Fruit fly (Drosophila melanogaster) whole organism, embryonic: ENCODE measurements around the gene CG14052.
A peak's percentile ranks its signal among the peaks of the same experiment; 100 is the strongest.

Source experiments
- Ada2b ChIP-seq: fragments of 200-800 bp; sonication (Bioruptor generic); IDR thresholded peaks from 2 replicates; pipeline ENCODE4 v1.3.6; 2022; ENCODE audit warnings: missing biosample characterization, missing genetic modification characterization
- Atf-2 ChIP-seq: fragments of 200-800 bp; sonication (Bioruptor generic); optimal IDR thresholded peaks from 2 replicates; lab custom pipeline; 2016; ENCODE audit warnings: missing biosample characterization, missing genetic modification characterization
- B-H2 ChIP-seq: fragments of 200-800 bp; sonication (Bioruptor generic); optimal IDR thresholded peaks from 2 replicates; lab custom pipeline; 2018; ENCODE audit warnings: missing biosample characterization, mild to moderate bottlenecking, missing genetic modification characterization
- BEAF-32 ChIP-seq: fragments of 200-800 bp; sonication (Bioruptor generic); optimal IDR thresholded peaks from 3 replicates; lab custom pipeline; 2017; ENCODE audit warnings: missing biosample characterization, missing genetic modification characterization, mild to moderate bottlenecking, moderate library complexity, missing genetic modification reagents
- BtbVII ChIP-seq: fragments of 200-800 bp; sonication (Bioruptor generic); optimal IDR thresholded peaks from 3 replicates; lab custom pipeline; 2017; ENCODE audit warnings: missing biosample characterization, mild to moderate bottlenecking, missing genetic modification characterization
- CG11247 ChIP-seq: fragments of 200-800 bp; sonication (Bioruptor generic); IDR thresholded peaks from 2 replicates; pipeline ENCODE4 v1.3.6; 2022; ENCODE audit warnings: missing biosample characterization, missing genetic modification characterization
- CG11695 ChIP-seq: fragments of 200-800 bp; sonication (Bioruptor generic); IDR thresholded peaks from 3 replicates; pipeline ENCODE4 v1.3.6; 2022; ENCODE audit warnings: missing biosample characterization, missing genetic modification characterization
- CG12236 ChIP-seq: fragments of 200-800 bp; sonication (Bioruptor generic); optimal IDR thresholded peaks from 2 replicates; lab custom pipeline; 2016; ENCODE audit warnings: missing biosample characterization, missing genetic modification characterization
- CG1529 ChIP-seq: fragments of 200-800 bp; sonication (Bioruptor generic); optimal IDR thresholded peaks from 3 replicates; lab custom pipeline; 2018; ENCODE audit warnings: missing biosample characterization, missing genetic modification characterization
- CG16813 ChIP-seq: fragments of 200-800 bp; sonication (Bioruptor generic); IDR thresholded peaks from 3 replicates; pipeline ENCODE4 v1.3.6; 2022; ENCODE audit warnings: missing biosample characterization, missing genetic modification characterization; ENCODE audit not compliant: partially characterized antibody
- CG17612 ChIP-seq: fragments of 200-800 bp; sonication (Bioruptor generic); IDR thresholded peaks from 2 replicates; pipeline ENCODE4 v1.3.6; 2022; ENCODE audit warnings: missing biosample characterization, missing genetic modification characterization
- CG17802 ChIP-seq: fragments of 200-800 bp; sonication (Bioruptor generic); optimal IDR thresholded peaks from 2 replicates; lab custom pipeline; 2018; ENCODE audit warnings: missing biosample characterization, mild to moderate bottlenecking, missing genetic modification characterization, moderate library complexity
- CG1792 ChIP-seq: fragments of 200-800 bp; sonication (Bioruptor generic); optimal IDR thresholded peaks from 2 replicates; lab custom pipeline; 2016; ENCODE audit warnings: missing biosample characterization, missing genetic modification characterization
- CG1832 ChIP-seq: fragments of 200-800 bp; sonication (Bioruptor generic); optimal IDR thresholded peaks from 2 replicates; lab custom pipeline; 2017; ENCODE audit warnings: missing biosample characterization, mild to moderate bottlenecking, missing genetic modification characterization, inconsistent platforms
- CG2202 ChIP-seq: fragments of 200-800 bp; sonication (Bioruptor generic); optimal IDR thresholded peaks from 2 replicates; lab custom pipeline; 2018; ENCODE audit warnings: missing biosample characterization, mild to moderate bottlenecking, missing genetic modification characterization
- CG3163 ChIP-seq: fragments of 200-800 bp; sonication (Bioruptor generic); optimal IDR thresholded peaks from 3 replicates; lab custom pipeline; 2016; ENCODE audit warnings: missing biosample characterization, missing genetic modification characterization
- CG3407 ChIP-seq: fragments of 200-800 bp; sonication (Bioruptor generic); optimal IDR thresholded peaks from 2 replicates; lab custom pipeline; 2018; ENCODE audit warnings: missing biosample characterization, mild to moderate bottlenecking, missing genetic modification characterization
- CG3995 ChIP-seq: fragments of 200-800 bp; sonication (Bioruptor generic); optimal IDR thresholded peaks from 3 replicates; lab custom pipeline; 2016; ENCODE audit warnings: missing biosample characterization, missing genetic modification characterization
- CG7357 ChIP-seq: fragments of 200-800 bp; sonication (Bioruptor generic); IDR thresholded peaks from 3 replicates; pipeline ENCODE4 v1.3.6; 2022; ENCODE audit warnings: missing biosample characterization, missing genetic modification characterization
- CG8089 ChIP-seq: fragments of 200-800 bp; sonication (Bioruptor generic); optimal IDR thresholded peaks from 3 replicates; lab custom pipeline; 2016; ENCODE audit warnings: missing biosample characterization, missing genetic modification characterization
- CG8359 ChIP-seq: fragments of 200-800 bp; sonication (Bioruptor generic); optimal IDR thresholded peaks from 2 replicates; lab custom pipeline; 2017; ENCODE audit warnings: missing biosample characterization, mild to moderate bottlenecking, missing genetic modification characterization, borderline replicate concordance
- CrebB ChIP-seq: fragments of 200-800 bp; sonication (Bioruptor generic); optimal IDR thresholded peaks from 3 replicates; lab custom pipeline; 2018; ENCODE audit warnings: missing biosample characterization, mild to moderate bottlenecking, missing genetic modification characterization
- E2f1 ChIP-seq: fragments of 200-800 bp; sonication (Bioruptor generic); IDR thresholded peaks from 2 replicates; pipeline ENCODE4 v1.3.6; 2022; ENCODE audit warnings: missing biosample characterization, missing genetic modification characterization
- E2f2 ChIP-seq: fragments of 200-800 bp; sonication (Bioruptor generic); IDR thresholded peaks from 2 replicates; pipeline ENCODE4 v1.3.6; 2022; ENCODE audit warnings: missing biosample characterization, missing genetic modification characterization
- Fer1 ChIP-seq: fragments of 200-800 bp; sonication (Bioruptor generic); optimal IDR thresholded peaks from 2 replicates; lab custom pipeline; 2017; ENCODE audit warnings: missing biosample characterization, mild to moderate bottlenecking, missing genetic modification characterization
- H15 ChIP-seq: fragments of 200-800 bp; sonication (Bioruptor generic); IDR thresholded peaks from 3 replicates; pipeline ENCODE4 v1.3.6; 2022; ENCODE audit warnings: missing biosample characterization, missing genetic modification characterization
- HLH4C ChIP-seq: fragments of 200-800 bp; sonication (Bioruptor generic); IDR thresholded peaks from 3 replicates; pipeline ENCODE4 v1.3.6; 2022; ENCODE audit warnings: missing biosample characterization, missing genetic modification characterization; ENCODE audit not compliant: partially characterized antibody
- Meics ChIP-seq: fragments of 200-800 bp; sonication (Bioruptor generic); optimal IDR thresholded peaks from 2 replicates; lab custom pipeline; 2017; ENCODE audit warnings: missing biosample characterization, mild to moderate bottlenecking, missing genetic modification characterization
- Opbp ChIP-seq: fragments of 200-800 bp; sonication (Bioruptor generic); IDR thresholded peaks from 3 replicates; pipeline ENCODE4 v1.3.6; 2022; ENCODE audit warnings: missing biosample characterization, missing genetic modification characterization; ENCODE audit not compliant: partially characterized antibody
- Pdp1 ChIP-seq, 2 experiments: fragments of 200-800 bp; sonication (Bioruptor generic); optimal IDR thresholded peaks; 3 replicates each; lab custom pipeline; 2016; ENCODE audit warnings: missing biosample characterization in 2 of 2, missing genetic modification characterization in 2 of 2, mild to moderate bottlenecking in 1 of 2, moderate library complexity in 1 of 2
- ci ChIP-seq: fragments of 200-800 bp; sonication (Bioruptor generic); IDR thresholded peaks from 3 replicates; pipeline ENCODE4 v1.3.6; 2022; ENCODE audit warnings: missing biosample characterization, missing genetic modification characterization
- corto ChIP-seq: fragments of 200-800 bp; sonication (Bioruptor generic); optimal IDR thresholded peaks from 2 replicates; lab custom pipeline; 2016; ENCODE audit warnings: missing biosample characterization, mild to moderate bottlenecking, missing genetic modification characterization, moderate library complexity
- crp ChIP-seq, 2 experiments: fragments of 200-800 bp; sonication (Bioruptor generic); optimal IDR thresholded peaks; 2 replicates in 1 of 2; 3 replicates in 1 of 2; lab custom pipeline; 2017; ENCODE audit warnings: missing biosample characterization in 2 of 2, missing genetic modification characterization in 2 of 2, mild to moderate bottlenecking in 1 of 2, moderate library complexity in 1 of 2
- gt ChIP-seq: fragments of 200-800 bp; sonication (Bioruptor generic); IDR thresholded peaks from 2 replicates; pipeline ENCODE4 v1.3.6; 2022; ENCODE audit warnings: missing biosample characterization, missing genetic modification characterization
- hb ChIP-seq: fragments of 200-800 bp; sonication (Bioruptor generic); IDR thresholded peaks from 3 replicates; pipeline ENCODE4 v1.3.6; 2022; ENCODE audit warnings: missing biosample characterization, missing genetic modification characterization; ENCODE audit not compliant: partially characterized antibody
- ind ChIP-seq: fragments of 200-800 bp; sonication (Bioruptor generic); optimal IDR thresholded peaks from 3 replicates; lab custom pipeline; 2016; ENCODE audit warnings: missing biosample characterization, missing genetic modification characterization
- inv ChIP-seq: fragments of 200-800 bp; sonication (Bioruptor generic); IDR thresholded peaks from 2 replicates; pipeline ENCODE4 v1.3.6; 2022; ENCODE audit warnings: missing biosample characterization, missing genetic modification characterization; ENCODE audit not compliant: partially characterized antibody
- kni ChIP-seq: fragments of 200-800 bp; sonication (Bioruptor generic); optimal IDR thresholded peaks from 3 replicates; lab custom pipeline; 2017; ENCODE audit warnings: mild to moderate bottlenecking, missing biosample characterization, missing genetic modification reagents, missing genetic modification characterization
- nau ChIP-seq: fragments of 200-800 bp; sonication (Bioruptor generic); optimal IDR thresholded peaks from 3 replicates; lab custom pipeline; 2017; ENCODE audit warnings: missing biosample characterization, mild to moderate bottlenecking, missing genetic modification characterization, missing genetic modification reagents
- odd ChIP-seq: fragments of 200-800 bp; sonication (Bioruptor generic); optimal IDR thresholded peaks from 2 replicates; lab custom pipeline; 2017; ENCODE audit warnings: missing biosample characterization, mild to moderate bottlenecking, missing genetic modification characterization
- otp ChIP-seq: fragments of 200-800 bp; sonication (Bioruptor generic); IDR thresholded peaks from 3 replicates; pipeline ENCODE4, ENCODE4 v1.3.6; 2022; ENCODE audit warnings: missing biosample characterization, missing genetic modification characterization
- pros ChIP-seq: fragments of 200-800 bp; sonication (Bioruptor generic); optimal IDR thresholded peaks from 3 replicates; lab custom pipeline; 2019; ENCODE audit warnings: missing biosample characterization, mild to moderate bottlenecking, missing genetic modification characterization, moderate library complexity
- ro ChIP-seq: fragments of 200-800 bp; sonication (Bioruptor generic); IDR thresholded peaks from 2 replicates; pipeline ENCODE4 v1.3.6; 2022; ENCODE audit warnings: missing biosample characterization, missing genetic modification characterization
- row ChIP-seq: fragments of 200-800 bp; sonication (Bioruptor generic); IDR thresholded peaks from 3 replicates; pipeline ENCODE4 v1.3.6; 2022; ENCODE audit warnings: missing biosample characterization, missing genetic modification characterization
- run ChIP-seq: fragments of 200-800 bp; sonication (Bioruptor generic); optimal IDR thresholded peaks from 3 replicates; lab custom pipeline; 2018; ENCODE audit warnings: missing biosample characterization, mild to moderate bottlenecking, missing genetic modification characterization
- sisA ChIP-seq: fragments of 200-800 bp; sonication (Bioruptor generic); IDR thresholded peaks from 2 replicates; pipeline ENCODE4 v1.3.6; 2022; ENCODE audit warnings: missing biosample characterization, missing genetic modification characterization
- sna ChIP-seq: fragments of 200-800 bp; sonication (Bioruptor generic); IDR thresholded peaks from 2 replicates; pipeline ENCODE4 v1.3.6; 2022; ENCODE audit warnings: missing biosample characterization, missing genetic modification characterization; ENCODE audit not compliant: partially characterized antibody
- tgo ChIP-seq: fragments of 200-800 bp; sonication (Bioruptor generic); IDR thresholded peaks from 3 replicates; pipeline ENCODE4 v1.3.6; 2022; ENCODE audit warnings: missing biosample characterization, missing genetic modification characterization
- tna ChIP-seq: fragments of 200-800 bp; sonication (Bioruptor generic); IDR thresholded peaks from 2 replicates; pipeline ENCODE4 v1.3.6; 2022; ENCODE audit warnings: missing biosample characterization, missing genetic modification characterization; ENCODE audit not compliant: partially characterized antibody
- vnd ChIP-seq: fragments of 200-800 bp; sonication (Bioruptor generic); IDR thresholded peaks from 3 replicates; pipeline ENCODE4 v1.3.6; 2022; ENCODE audit warnings: missing biosample characterization, missing genetic modification characterization; ENCODE audit not compliant: partially characterized antibody

Gene CG14052

dm6 chrX:2251688-2252087 is 28.1 kb downstream of the CG14052 start, which contains the start of gene CG3191 (continued):
- TF ChIP-seq sna (GFP tag; lab: Robert Waterston, UW) (0 out of 2 replicates have a peak, but pooled peaks have one; percentile 37), Atf-2 (no peak), BEAF-32 (GFP tag; lab: Kevin White, UChicago) (peak; percentile 31), tna (peak; percentile 41; the same call in 1 of the 2 replicates), CG7357 (GFP tag; lab: Robert Waterston, UW) (no peak), CG16813 (0 out of 3 replicates have a peak, but pooled peaks have one; percentile 40), CG11247 (GFP tag; lab: Robert Waterston, UW) (no peak), E2f2 (GFP tag; lab: Robert Waterston, UW) (peak; percentile 61), CG8359 (GFP tag; lab: Kevin White, UChicago) (no peak), Ada2b (GFP tag; lab: Robert Waterston, UW) (no peak), kni (no peak), CG17612 (no peak), CrebB (tag; lab: Kevin White, UChicago) (no peak), CG11695 (GFP tag; lab: Robert Waterston, UW) (no peak), CG12236 (no peak), tgo (GFP tag; lab: Robert Waterston, UW) (no peak), gt (GFP tag; lab: Robert Waterston, UW) (no peak), B-H2 (GFP tag; lab: Kevin White, UChicago) (no peak), Fer1 (GFP tag; lab: Kevin White, UChicago) (no peak), Pdp1 (GFP tag; optimal IDR thresholded peaks at IDR 0.05; lab: Kevin White, UChicago) (no peak), ind (no peak), E2f1 (no peak), vnd (GFP tag; lab: Robert Waterston, UW) (peak; percentile 50; the same call in 2 of the 3 replicates), Opbp (GFP tag; lab: Robert Waterston, UW) (peak; percentile 51; the same call in 1 of the 3 replicates), ro (GFP tag; lab: Robert Waterston, UW) (no peak), hb (GFP tag; lab: Robert Waterston, UW) (0 out of 3 replicates have a peak, but pooled peaks have one; percentile 35), CG3995 (no peak), pros (GFP tag; lab: Kevin White, UChicago) (no peak), corto (GFP tag; lab: Kevin White, UChicago) (no peak), ci (GFP tag; lab: Robert Waterston, UW) (no peak), BtbVII (GFP tag; lab: Kevin White, UChicago) (no peak), sisA (GFP tag; lab: Robert Waterston, UW) (no peak), CG8089 (GFP tag; lab: Kevin White, UChicago) (no peak), Meics (GFP tag; lab: Kevin White, UChicago) (no peak), otp (GFP tag; lab: Robert Waterston, UW) (no peak), H15 (no peak), nau (GFP tag; lab: Kevin White, UChicago) (no peak), CG3407 (GFP tag; lab: Kevin White, UChicago) (no peak), row (no peak), odd (no peak), HLH4C (GFP tag; lab: Robert Waterston, UW) (no peak), CG1529 (GFP tag; lab: Kevin White, UChicago) (no peak), crp (GFP tag; optimal IDR thresholded peaks at IDR 0.05; lab: Kevin White, UChicago) (no peak), CG1832 (GFP tag; lab: Kevin White, UChicago) (peak; percentile 44), run (tag; lab: Kevin White, UChicago) (no peak), inv (GFP tag; lab: Robert Waterston, UW) (no peak), CG1792 (no peak), CG2202 (tag; lab: Kevin White, UChicago) (no peak), CG17802 (no peak), CG3163 (GFP tag; lab: Kevin White, UChicago) (no peak)
